Fruit fly (Drosophila melanogaster) whole organism, embryonic: ENCODE results near the gene mts.
A peak's percentile ranks its signal among the peaks of the same experiment; 100 is the strongest.

ENCODE experiments used
- Ada2b ChIP-seq: fragments of 200-800 bp; sonication (Bioruptor generic); IDR thresholded peaks from 2 replicates; pipeline ENCODE4 v1.3.6; 2022; ENCODE audit warnings: missing biosample characterization, missing genetic modification characterization
- Asciz ChIP-seq: fragments of 200-800 bp; sonication (Bioruptor generic); optimal IDR thresholded peaks from 2 replicates; lab custom pipeline; 2017; ENCODE audit warnings: missing biosample characterization, mild to moderate bottlenecking, missing genetic modification characterization, missing genetic modification reagents
- Atf3 ChIP-seq: fragments of 200-800 bp; sonication (Bioruptor generic); optimal IDR thresholded peaks from 3 replicates; lab custom pipeline; 2016; ENCODE audit warnings: missing biosample characterization, missing genetic modification characterization
- BEAF-32 ChIP-seq: fragments of 200-800 bp; sonication (Bioruptor generic); optimal IDR thresholded peaks from 3 replicates; lab custom pipeline; 2017; ENCODE audit warnings: missing biosample characterization, missing genetic modification characterization, mild to moderate bottlenecking, moderate library complexity, missing genetic modification reagents
- CG1024 ChIP-seq: fragments of 200-800 bp; sonication (Bioruptor generic); IDR thresholded peaks from 2 replicates; pipeline ENCODE4 v1.3.6; 2022; ENCODE audit warnings: missing biosample characterization, missing genetic modification characterization
- CG10979 ChIP-seq: fragments of 200-800 bp; sonication (Bioruptor generic); optimal IDR thresholded peaks from 2 replicates; lab custom pipeline; 2018; ENCODE audit warnings: missing biosample characterization, mild to moderate bottlenecking, missing genetic modification characterization, moderate library complexity
- CG11093 ChIP-seq: fragments of 200-800 bp; sonication (Bioruptor generic); IDR thresholded peaks from 3 replicates; pipeline ENCODE4 v1.3.6; 2022; ENCODE audit warnings: missing biosample characterization, missing genetic modification characterization
- CG11504 ChIP-seq: fragments of 200-800 bp; sonication (Bioruptor generic); optimal IDR thresholded peaks from 3 replicates; lab custom pipeline; 2019; ENCODE audit warnings: missing biosample characterization, mild to moderate bottlenecking, missing genetic modification characterization, moderate library complexity
- CG1602 ChIP-seq: fragments of 200-800 bp; sonication (Bioruptor generic); optimal IDR thresholded peaks from 3 replicates; lab custom pipeline; 2016; ENCODE audit warnings: missing biosample characterization, missing genetic modification characterization
- CG1603 ChIP-seq: fragments of 200-800 bp; sonication (Bioruptor generic); optimal IDR thresholded peaks from 2 replicates; lab custom pipeline; 2019; ENCODE audit warnings: missing biosample characterization, mild to moderate bottlenecking, missing genetic modification characterization, moderate library complexity
- CG17328 ChIP-seq: fragments of 200-800 bp; sonication (Bioruptor generic); IDR thresholded peaks from 2 replicates; pipeline ENCODE4 v1.3.6; 2022; ENCODE audit warnings: missing biosample characterization, missing genetic modification characterization
- CG17802 ChIP-seq: fragments of 200-800 bp; sonication (Bioruptor generic); optimal IDR thresholded peaks from 2 replicates; lab custom pipeline; 2018; ENCODE audit warnings: missing biosample characterization, mild to moderate bottlenecking, missing genetic modification characterization, moderate library complexity
- CG18011 ChIP-seq: fragments of 200-800 bp; sonication (Bioruptor generic); optimal IDR thresholded peaks from 2 replicates; lab custom pipeline; 2017; ENCODE audit warnings: missing biosample characterization, missing genetic modification characterization, mild to moderate bottlenecking, moderate library complexity, missing genotype
- CG32532 ChIP-seq: fragments of 200-800 bp; sonication (Bioruptor generic); IDR thresholded peaks from 2 replicates; pipeline ENCODE4 v1.3.6; 2022; ENCODE audit warnings: missing biosample characterization, missing genetic modification characterization
- CG3407 ChIP-seq: fragments of 200-800 bp; sonication (Bioruptor generic); optimal IDR thresholded peaks from 2 replicates; lab custom pipeline; 2018; ENCODE audit warnings: missing biosample characterization, mild to moderate bottlenecking, missing genetic modification characterization
- CG5180 ChIP-seq: fragments of 200-800 bp; sonication (Bioruptor generic); optimal IDR thresholded peaks from 3 replicates; lab custom pipeline; 2017; ENCODE audit warnings: missing biosample characterization, missing genetic modification characterization, mild to moderate bottlenecking, moderate library complexity, missing genetic modification reagents
- CG7963 ChIP-seq: fragments of 200-800 bp; sonication (Bioruptor generic); IDR thresholded peaks from 3 replicates; pipeline ENCODE4 v1.3.6; 2022; ENCODE audit warnings: missing biosample characterization, missing genetic modification characterization; ENCODE audit not compliant: partially characterized antibody
- CG8281 ChIP-seq: fragments of 200-800 bp; sonication (Bioruptor generic); optimal IDR thresholded peaks from 2 replicates; lab custom pipeline; 2018; ENCODE audit warnings: missing biosample characterization, mild to moderate bottlenecking, missing genetic modification characterization, moderate library complexity
- CG8765 ChIP-seq: fragments of 200-800 bp; sonication (Bioruptor generic); IDR thresholded peaks from 2 replicates; pipeline ENCODE4 v1.3.6; 2022; ENCODE audit warnings: missing biosample characterization, missing genetic modification characterization
- CG9817 ChIP-seq: fragments of 200-800 bp; sonication (Bioruptor generic); optimal IDR thresholded peaks from 2 replicates; lab custom pipeline; 2018; ENCODE audit warnings: missing biosample characterization, mild to moderate bottlenecking, missing genetic modification characterization, moderate library complexity
- Dek ChIP-seq: fragments of 200-800 bp; sonication (Bioruptor generic); optimal IDR thresholded peaks from 3 replicates; lab custom pipeline; 2019; ENCODE audit warnings: missing biosample characterization, mild to moderate bottlenecking, missing genetic modification characterization, moderate library complexity
- Lim3 ChIP-seq: fragments of 200-800 bp; sonication (Bioruptor generic); IDR thresholded peaks from 2 replicates; pipeline ENCODE4 v1.3.6; 2022; ENCODE audit warnings: missing biosample characterization, missing genetic modification characterization
- MBD-R2 ChIP-seq: fragments of 200-800 bp; sonication (Bioruptor generic); IDR thresholded peaks from 2 replicates; pipeline ENCODE4 v1.3.6; 2022; ENCODE audit warnings: missing biosample characterization, missing genetic modification characterization
- Neu2 ChIP-seq: fragments of 200-800 bp; sonication (Bioruptor generic); optimal IDR thresholded peaks from 3 replicates; lab custom pipeline; 2016; ENCODE audit warnings: missing biosample characterization, missing genetic modification characterization, borderline replicate concordance
- Optix ChIP-seq: fragments of 200-800 bp; sonication (Bioruptor generic); IDR thresholded peaks from 3 replicates; pipeline ENCODE4 v1.3.6; 2022; ENCODE audit warnings: missing biosample characterization, missing genetic modification characterization
- amos ChIP-seq: fragments of 200-800 bp; sonication (Bioruptor generic); IDR thresholded peaks from 2 replicates; pipeline ENCODE4 v1.3.6; 2022; ENCODE audit warnings: missing biosample characterization, missing genetic modification characterization; ENCODE audit not compliant: partially characterized antibody
- dan ChIP-seq: fragments of 200-800 bp; sonication (Bioruptor generic); IDR thresholded peaks from 2 replicates; pipeline ENCODE4 v1.3.6; 2022; ENCODE audit warnings: missing biosample characterization, missing genetic modification characterization
- dmrt11E ChIP-seq: fragments of 200-800 bp; sonication (Bioruptor generic); optimal IDR thresholded peaks from 3 replicates; lab custom pipeline; 2018; ENCODE audit warnings: missing biosample characterization, mild to moderate bottlenecking, missing genetic modification characterization, moderate library complexity
- ems ChIP-seq: fragments of 200-800 bp; sonication (Bioruptor generic); optimal IDR thresholded peaks from 3 replicates; lab custom pipeline; 2016; ENCODE audit warnings: missing biosample characterization, missing genetic modification characterization
- eyg ChIP-seq: fragments of 200-800 bp; sonication (Bioruptor generic); optimal IDR thresholded peaks from 3 replicates; lab custom pipeline; 2016; ENCODE audit warnings: missing biosample characterization, missing genetic modification characterization
- fd64A ChIP-seq: fragments of 200-800 bp; sonication (Bioruptor generic); optimal IDR thresholded peaks from 3 replicates; lab custom pipeline; 2018; ENCODE audit warnings: missing biosample characterization, mild to moderate bottlenecking, missing genetic modification characterization
- gem ChIP-seq: fragments of 200-800 bp; sonication (Bioruptor generic); optimal IDR thresholded peaks from 2 replicates; lab custom pipeline; 2019; ENCODE audit warnings: missing biosample characterization, mild to moderate bottlenecking, missing genetic modification characterization, moderate library complexity
- insv ChIP-seq, 2 experiments: fragments of 200-800 bp; sonication (Bioruptor generic); optimal IDR thresholded peaks; 3 replicates each; lab custom pipeline; 2016 to 2018; ENCODE audit warnings: missing biosample characterization in 2 of 2, missing genetic modification characterization in 2 of 2
- klu ChIP-seq: fragments of 200-800 bp; sonication (Bioruptor generic); IDR thresholded peaks from 2 replicates; pipeline ENCODE4 v1.3.6; 2022; ENCODE audit warnings: missing biosample characterization, missing genetic modification characterization
- mirr ChIP-seq: fragments of 200-800 bp; sonication (Bioruptor generic); optimal IDR thresholded peaks from 3 replicates; lab custom pipeline; 2018; ENCODE audit warnings: missing biosample characterization, mild to moderate bottlenecking, missing genetic modification characterization
- nerfin-1 ChIP-seq: fragments of 200-800 bp; sonication (Bioruptor generic); optimal IDR thresholded peaks from 3 replicates; lab custom pipeline; 2019; ENCODE audit warnings: missing biosample characterization, mild to moderate bottlenecking, missing genetic modification characterization, moderate library complexity
- pan ChIP-seq, 4 experiments: fragments of >200 bp in 3 of 4; fragments of 200-800 bp in 1 of 4; sonication (Bioruptor generic) in 1 of 4; optimal IDR thresholded peaks in 3 of 4; IDR thresholded peaks in 1 of 4; 2 replicates each; pipeline versions ENCODE4 v1.3.6 to Lab custom; 2017 to 2022; ENCODE audit warnings: missing biosample characterization in 2 of 4, missing genetic modification characterization in 2 of 4, mixed read lengths in 1 of 4
- ranshi ChIP-seq: fragments of 200-800 bp; sonication (Bioruptor generic); IDR thresholded peaks from 2 replicates; pipeline ENCODE4 v1.3.6; 2022; ENCODE audit warnings: missing biosample characterization, missing genetic modification characterization
- ro ChIP-seq: fragments of 200-800 bp; sonication (Bioruptor generic); IDR thresholded peaks from 2 replicates; pipeline ENCODE4 v1.3.6; 2022; ENCODE audit warnings: missing biosample characterization, missing genetic modification characterization
- run ChIP-seq: fragments of 200-800 bp; sonication (Bioruptor generic); optimal IDR thresholded peaks from 3 replicates; lab custom pipeline; 2018; ENCODE audit warnings: missing biosample characterization, mild to moderate bottlenecking, missing genetic modification characterization
- sc ChIP-seq, 3 experiments: fragments of >200 bp in 2 of 3; fragments of 200-800 bp in 1 of 3; sonication (Bioruptor generic) in 1 of 3; optimal IDR thresholded peaks; 2 replicates in 2 of 3; 3 replicates in 1 of 3; lab custom pipeline; 2017; ENCODE audit warnings: mild to moderate bottlenecking in 1 of 3, missing biosample characterization in 1 of 3, missing genetic modification characterization in 1 of 3, missing genetic modification reagents in 1 of 3
- sima ChIP-seq: fragments of 200-800 bp; sonication (Bioruptor generic); optimal IDR thresholded peaks from 2 replicates; lab custom pipeline; 2016; ENCODE audit warnings: missing biosample characterization, missing genetic modification characterization
- so ChIP-seq: fragments of 200-800 bp; sonication (Bioruptor generic); IDR thresholded peaks from 3 replicates; pipeline ENCODE4 v1.3.6; 2022; ENCODE audit warnings: missing biosample characterization, missing genetic modification characterization
- sob ChIP-seq: fragments of 200-800 bp; sonication (Bioruptor generic); IDR thresholded peaks from 2 replicates; pipeline ENCODE4 v1.3.6; 2022; ENCODE audit warnings: missing biosample characterization, missing genetic modification characterization
- tap ChIP-seq: fragments of 200-800 bp; optimal IDR thresholded peaks from 3 replicates; lab custom pipeline; 2019; ENCODE audit warnings: missing biosample characterization, mild to moderate bottlenecking, missing genetic modification characterization, moderate library complexity
- unc-4 ChIP-seq: fragments of 200-800 bp; sonication (Bioruptor generic); IDR thresholded peaks from 2 replicates; pipeline ENCODE4 v1.3.6; 2022; ENCODE audit warnings: missing biosample characterization, missing genetic modification characterization; ENCODE audit not compliant: partially characterized antibody
- vfl ChIP-seq: fragments of 200-800 bp; sonication (Bioruptor generic); optimal IDR thresholded peaks from 2 replicates; lab custom pipeline; 2016; ENCODE audit warnings: missing biosample characterization, missing genetic modification characterization
- vvl ChIP-seq: fragments of 200-800 bp; sonication (Bioruptor generic); IDR thresholded peaks from 2 replicates; pipeline ENCODE4 v1.3.6; 2022; ENCODE audit warnings: missing biosample characterization, missing genetic modification characterization

The mts gene

dm6 chr2L:7811249-7812002 lies 16.0 kb upstream of the mts start, which contains the start of gene LanB1 (continued):
- TF ChIP-seq Lim3 (no peak), CG8765 (GFP tag; lab: Robert Waterston, UW) (no peak; the same call in 1 of the 2 replicates), amos (GFP tag; lab: Robert Waterston, UW) (peak; percentile 63; the same call in 1 of the 2 replicates), Atf3 (GFP tag; lab: Kevin White, UChicago) (no peak), vfl (GFP tag; lab: Kevin White, UChicago) (no peak), CG7963 (GFP tag; lab: Robert Waterston, UW) (peak; percentile 57; the same call in 1 of the 3 replicates), sc (optimal IDR thresholded peaks at IDR 0.05; lab: Kevin White, UChicago) (no peak), sc (GFP tag; optimal IDR thresholded peaks at IDR 0.05; lab: Kevin White, UChicago) (no peak), Asciz (GFP tag; lab: Kevin White, UChicago) (no peak), klu (GFP tag; lab: Robert Waterston, UW) (no peak), unc-4 (GFP tag; lab: Robert Waterston, UW) (peak; percentile 33; the same call in 1 of the 2 replicates), vvl (peak; percentile 47; the same call in 1 of the 2 replicates), Dek (no peak), CG18011 (no peak), fd64A (no peak), CG3407 (no peak), Neu2 (GFP tag; lab: Kevin White, UChicago) (no peak), CG17802 (tag; lab: Kevin White, UChicago) (no peak), CG1602 (GFP tag; lab: Kevin White, UChicago) (no peak), ranshi (GFP tag; lab: Robert Waterston, UW) (no peak; the same call in 1 of the 2 replicates), BEAF-32 (peak; percentile 59), pan (optimal IDR thresholded peaks at IDR 0.05; lab: Kevin White, UChicago) (no peak), pan (GFP tag; optimal IDR thresholded peaks at IDR 0.05 in 1 of 2, IDR thresholded peaks at IDR 0.05 in 1 of 2) (peak in 1 of 2 experiments; percentile 5), Optix (GFP tag; lab: Robert Waterston, UW) (no peak), CG32532 (no peak), CG11504 (tag; lab: Kevin White, UChicago) (no peak), Ada2b (GFP tag; lab: Robert Waterston, UW) (no peak), CG10979 (no peak), sob (peak; percentile 44; the same call in 1 of the 2 replicates), CG5180 (GFP tag; lab: Kevin White, UChicago) (no peak), tap (tag; lab: Kevin White, UChicago) (no peak), MBD-R2 (GFP tag; lab: Robert Waterston, UW) (no peak), sima (GFP tag; lab: Kevin White, UChicago) (no peak), mirr (no peak), CG11093 (GFP tag; lab: Robert Waterston, UW) (no peak), dan (no peak), eyg (GFP tag; lab: Kevin White, UChicago) (no peak), CG9817 (no peak), dmrt11E (no peak), gem (no peak), ems (GFP tag; lab: Kevin White, UChicago) (no peak), run (no peak), insv (GFP tag; optimal IDR thresholded peaks at IDR 0.05; lab: Kevin White, UChicago) (peak in 1 of 2 experiments; percentile 33), CG1024 (GFP tag; lab: Robert Waterston, UW) (no peak), CG17328 (GFP tag; lab: Robert Waterston, UW) (no peak), CG1603 (peak; percentile 36), ro (no peak), nerfin-1 (no peak), CG8281 (no peak), so (GFP tag; lab: Robert Waterston, UW) (no peak)
